Worm (Caenorhabditis elegans) whole organism, midembryonic: ENCODE measurements around the gene fbxb-114.
A peak's percentile ranks its signal among the peaks of the same experiment; 100 is the strongest.

ENCODE experiments used
- T22C8.4 ChIP-seq: fragments of 200-800 bp; sonication (Bioruptor generic); IDR thresholded peaks from 2 replicates; pipeline ENCODE4 v1.3.6; 2022; ENCODE audit warnings: missing genetic modification characterization, missing compliant biosample characterization
- cog-1 ChIP-seq: sonication (generic microtip); optimal IDR thresholded peaks from 2 replicates; lab custom pipeline; 2016; ENCODE audit warnings: missing genetic modification characterization, missing compliant biosample characterization
- flt-1 ChIP-seq: fragments of 200-800 bp; sonication (Bioruptor generic); IDR thresholded peaks from 2 replicates; pipeline ENCODE4 v1.3.6; 2022; ENCODE audit warnings: missing genetic modification characterization, missing compliant biosample characterization
- klf-2 ChIP-seq: fragments of 200-800 bp; sonication (Bioruptor generic); conservative IDR thresholded peaks from 2 replicates; pipeline ENCODE4 v1.3.6; 2022; ENCODE audit warnings: missing genetic modification reagents, missing genetic modification characterization, missing compliant biosample characterization
- med-1 ChIP-seq: sonication (generic microtip); optimal IDR thresholded peaks from 2 replicates; lab custom pipeline; 2017; ENCODE audit warnings: missing genetic modification characterization, mild to moderate bottlenecking, missing compliant biosample characterization, antibody characterized with exemption, missing genetic modification reagents; ENCODE audit not compliant: insufficient read depth
- ref-1 ChIP-seq: fragments of 200-800 bp; sonication (Bioruptor generic); conservative IDR thresholded peaks from 2 replicates; pipeline ENCODE4 v1.3.6; 2022; ENCODE audit warnings: missing genetic modification reagents, missing genetic modification characterization, missing compliant biosample characterization
- tab-1 ChIP-seq: fragments of 200-800 bp; sonication (Bioruptor generic); IDR thresholded peaks from 2 replicates; pipeline ENCODE4 v1.3.6; 2022; ENCODE audit warnings: missing genetic modification characterization, missing compliant biosample characterization
- ztf-23 ChIP-seq: fragments of 200-800 bp; sonication (Bioruptor generic); IDR thresholded peaks from 2 replicates; pipeline ENCODE4 v1.3.6; 2022; ENCODE audit warnings: missing genetic modification reagents, missing genetic modification characterization, missing compliant biosample characterization
- ztf-29 ChIP-seq: fragments of 200-800 bp; sonication (Bioruptor generic); IDR thresholded peaks from 2 replicates; pipeline ENCODE4 v1.3.6; 2022; ENCODE audit warnings: missing genetic modification reagents, missing genetic modification characterization, missing compliant biosample characterization

DNA sequence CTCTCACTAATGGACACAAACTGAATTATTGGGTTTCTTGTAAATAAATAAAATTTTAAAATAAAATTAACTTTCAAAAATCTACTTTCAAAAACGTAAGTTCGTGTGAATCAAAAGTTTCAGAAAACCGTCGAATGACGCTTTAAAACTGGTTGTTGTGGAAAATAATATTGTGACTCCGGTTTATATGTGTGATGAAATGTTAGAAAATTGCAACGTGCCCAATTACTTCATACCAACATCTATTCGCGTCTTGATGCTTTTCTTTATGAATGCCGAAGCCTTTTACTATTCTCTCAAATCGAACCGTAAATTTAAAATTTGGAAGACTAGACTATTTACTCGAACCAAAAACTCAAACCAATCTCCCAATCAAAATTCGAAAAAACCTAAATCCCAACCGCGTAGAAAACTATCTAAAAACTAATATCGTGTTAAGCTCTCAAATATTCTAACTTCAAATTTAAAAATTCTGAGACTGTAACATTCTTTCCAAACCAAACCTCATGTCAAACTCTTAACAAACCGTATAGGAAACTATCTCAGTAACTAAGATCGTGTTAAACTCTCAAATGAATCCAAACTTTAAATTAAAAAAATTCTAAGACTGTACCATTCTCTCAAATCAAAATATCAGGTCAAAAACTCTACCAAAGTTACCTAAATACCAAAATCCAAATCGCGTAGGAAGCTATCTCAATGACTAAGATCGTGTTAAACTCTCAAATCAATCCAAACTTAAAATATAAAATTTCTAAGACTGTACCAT, 9.8 kb downstream of the fbxb-114 start:
- TF ChIP-seq med-1 (GFP tag; lab: Kevin White, UChicago) (no peak), tab-1 (GFP tag; lab: Robert Waterston, UW) (no peak), ztf-29 (GFP tag; lab: Robert Waterston, UW) (no peak; the same call in 1 of the 2 replicates), ztf-23 (GFP tag; lab: Robert Waterston, UW) (no peak), T22C8.4 (GFP tag; lab: Robert Waterston, UW) (no peak), flt-1 (GFP tag; lab: Robert Waterston, UW) (peak; percentile 67), klf-2 (no peak; the same call in 1 of the 2 replicates), ref-1 (GFP tag; lab: Robert Waterston, UW) (0 out of 2 replicates have a peak, but pooled peaks have one; percentile 26), cog-1 (tag; lab: Kevin White, UChicago) (no peak)
